Worm (Caenorhabditis elegans) whole organism, young adult: ENCODE measurements around the gene R09B5.11.

Source experiments
- athp-1 ChIP-seq: sonication (generic microtip); optimal IDR thresholded peaks from 2 replicates; lab custom pipeline; 2017; ENCODE audit warnings: mild to moderate bottlenecking, missing genetic modification characterization, missing compliant biosample characterization
- fkh-3 ChIP-seq: sonication (generic microtip); optimal IDR thresholded peaks from 2 replicates; lab custom pipeline; 2016; ENCODE audit warnings: mild to moderate bottlenecking, missing genetic modification characterization, missing compliant biosample characterization
- pha-4 ChIP-seq: fragments of 150-350 bp; sonication (generic microtip); optimal IDR thresholded peaks from 2 replicates; lab custom pipeline; 2014; ENCODE audit warnings: missing biosample characterization, missing genetic modification reagents, missing genetic modification characterization
- rpc-1 ChIP-seq, 2 experiments: fragments of 150-350 bp in 1 of 2; sonication (generic microtip) in 1 of 2; optimal IDR thresholded peaks; 2 replicates each; lab custom pipeline; 2014 to 2018; ENCODE audit warnings: missing biosample characterization in 1 of 2, missing genetic modification characterization in 1 of 2, missing genetic modification reagents in 1 of 2, missing genotype in 1 of 2
- snpc-1.3 ChIP-seq: sonication (generic microtip); optimal IDR thresholded peaks from 2 replicates; lab custom pipeline; 2017; ENCODE audit warnings: missing genetic modification characterization, mild to moderate bottlenecking, missing compliant biosample characterization, antibody characterized with exemption, moderate library complexity, missing genotype, missing genetic modification reagents; ENCODE audit not compliant: insufficient read depth

ce11 chrV:1389838-1390237 is 49.2 kb upstream of the R09B5.11 start:
- TF ChIP-seq fkh-3 (tag; lab: Kevin White, UChicago): no peak
- no peak for TF ChIP-seq athp-1
- TF ChIP-seq rpc-1 (optimal IDR thresholded peaks at IDR 0.05; lab: Kevin White, UChicago): no peak
- no peak for TF ChIP-seq rpc-1 (tag; optimal IDR thresholded peaks at IDR 0.05; lab: Kevin White, UChicago)
- TF ChIP-seq snpc-1.3 (tag; lab: Kevin White, UChicago): no peak
- TF ChIP-seq pha-4 (tag; lab: Kevin White, UChicago): no peak
